Fruit fly (Drosophila melanogaster) whole organism: Measurements from ENCODE around the gene CG13044.

Experiments
- Dll ChIP-seq: fragments of >200 bp; optimal IDR thresholded peaks from 2 replicates; lab custom pipeline; 2017
- EcR ChIP-seq, 2 experiments: fragments of >200 bp; optimal IDR thresholded peaks; 2 replicates each; lab custom pipeline; 2017; ENCODE audit warnings: missing biosample characterization in 2 of 2, missing genetic modification characterization in 2 of 2, missing genetic modification reagents in 2 of 2

- TF ChIP-seq EcR (GFP tag; optimal IDR thresholded peaks at IDR 0.05; lab: Kevin White, UChicago): no peak
- no peak for TF ChIP-seq Dll (lab: Kevin White, UChicago)
These were observed 20.4 kb upstream of the CG13044 start, which contains the start of gene CG13059 for dm6 chr3L:16323372-16323771.
